Fruit fly (Drosophila melanogaster): Measurements from ENCODE around the gene CG12084.

DNA sequence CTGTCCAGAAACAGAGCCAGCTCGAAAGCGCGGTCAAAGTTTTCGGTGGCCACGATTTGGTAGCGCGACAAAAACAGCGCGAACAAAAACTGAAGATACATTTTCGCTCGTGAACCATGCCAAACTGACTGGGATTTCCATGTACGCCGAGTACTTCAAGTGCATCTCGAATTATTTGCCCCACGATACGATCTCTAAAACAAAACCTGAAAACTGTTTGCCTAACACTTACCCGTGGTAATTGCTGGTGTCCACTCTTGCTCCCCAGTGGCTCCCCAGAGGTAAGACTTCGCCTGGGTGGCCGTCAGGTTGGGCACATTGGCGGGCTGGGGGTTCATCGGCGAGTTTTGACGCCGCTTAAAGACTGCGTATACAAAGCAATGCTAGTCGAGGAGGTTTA lies 34.7 kb upstream of the CG12084 start, which contains the start of gene Ir62a:
- TF ChIP-seq dac (GFP tag; optimal IDR thresholded peaks at IDR 0.05): no peak
- no peak for TF ChIP-seq CG6792 (GFP tag; optimal IDR thresholded peaks at IDR 0.05)
- no peak for TF ChIP-seq Gug (GFP tag; IDR thresholded peaks at IDR 0.05)
- TF ChIP-seq CG8632 (GFP tag; optimal IDR thresholded peaks at IDR 0.05): no peak
- TF ChIP-seq CG4318 (GFP tag; optimal IDR thresholded peaks at IDR 0.05): no peak
- TF ChIP-seq achi (GFP tag; optimal IDR thresholded peaks at IDR 0.05): no peak
- no peak for TF ChIP-seq CG34406 (GFP tag; optimal IDR thresholded peaks at IDR 0.05)

Measured in whole organism, prepupa.